Fruit fly (Drosophila melanogaster) whole organism, adult: ENCODE data around the gene tey.
A peak's percentile ranks its signal among the peaks of the same experiment; 100 is the strongest.

Experiments used
- CG11617 ChIP-seq: fragments of 200-800 bp; sonication (Bioruptor generic); optimal IDR thresholded peaks from 2 replicates; lab custom pipeline; 2017; ENCODE audit warnings: mild to moderate bottlenecking, missing biosample characterization, missing genetic modification reagents, missing genetic modification characterization
- CG12768 ChIP-seq: fragments of 200-800 bp; sonication (Bioruptor generic); optimal IDR thresholded peaks from 2 replicates; lab custom pipeline; 2017; ENCODE audit warnings: missing biosample characterization, missing genetic modification characterization, mild to moderate bottlenecking, moderate library complexity, missing genetic modification reagents
- CG14711 ChIP-seq: fragments of 200-800 bp; sonication (Bioruptor generic); optimal IDR thresholded peaks from 2 replicates; lab custom pipeline; 2018; ENCODE audit warnings: missing biosample characterization, mild to moderate bottlenecking, missing genetic modification characterization, moderate library complexity
- CG1620 ChIP-seq: fragments of 200-800 bp; sonication (Bioruptor generic); optimal IDR thresholded peaks from 2 replicates; lab custom pipeline; 2016; ENCODE audit warnings: missing biosample characterization, missing genetic modification characterization
- CG33017 ChIP-seq: fragments of 200-800 bp; sonication (Bioruptor generic); optimal IDR thresholded peaks from 2 replicates; lab custom pipeline; 2018; ENCODE audit warnings: missing biosample characterization, mild to moderate bottlenecking, missing genetic modification characterization, moderate library complexity
- CG5204 ChIP-seq: fragments of 200-800 bp; sonication (Bioruptor generic); optimal IDR thresholded peaks from 2 replicates; lab custom pipeline; 2016; ENCODE audit warnings: missing biosample characterization, missing genetic modification characterization
- CG7045 ChIP-seq: fragments of 200-800 bp; sonication (Bioruptor generic); optimal IDR thresholded peaks from 2 replicates; lab custom pipeline; 2017; ENCODE audit warnings: missing biosample characterization, mild to moderate bottlenecking, missing genetic modification characterization
- CG7101 ChIP-seq: fragments of 200-800 bp; sonication (Bioruptor generic); optimal IDR thresholded peaks from 2 replicates; lab custom pipeline; 2018; ENCODE audit warnings: missing biosample characterization, mild to moderate bottlenecking, missing genetic modification characterization, moderate library complexity
- Clk ChIP-seq: fragments of 200-800 bp; sonication (Bioruptor generic); optimal IDR thresholded peaks from 2 replicates; lab custom pipeline; 2017; ENCODE audit warnings: missing biosample characterization, missing genetic modification characterization
- Crg-1 ChIP-seq: fragments of 200-800 bp; sonication (Bioruptor generic); optimal IDR thresholded peaks from 2 replicates; lab custom pipeline; 2016; ENCODE audit warnings: missing biosample characterization, missing genetic modification characterization
- Hr96 ChIP-seq: fragments of 200-800 bp; sonication (Bioruptor generic); optimal IDR thresholded peaks from 2 replicates; lab custom pipeline; 2016; ENCODE audit warnings: missing biosample characterization, missing genetic modification characterization
- Mnt ChIP-seq: fragments of 200-800 bp; sonication (Bioruptor generic); optimal IDR thresholded peaks from 2 replicates; lab custom pipeline; 2016; ENCODE audit warnings: missing biosample characterization, mild to moderate bottlenecking, missing genetic modification characterization
- bab1 ChIP-seq: fragments of 200-800 bp; sonication (Bioruptor generic); optimal IDR thresholded peaks from 3 replicates; lab custom pipeline; 2019; ENCODE audit warnings: missing biosample characterization, mild to moderate bottlenecking, missing genetic modification characterization, moderate library complexity
- cic ChIP-seq: fragments of 200-800 bp; sonication (Bioruptor generic); optimal IDR thresholded peaks from 2 replicates; lab custom pipeline; 2017; ENCODE audit warnings: missing biosample characterization, mild to moderate bottlenecking, missing genetic modification characterization, moderate library complexity
- cnc ChIP-seq, 2 experiments: fragments of >200 bp; optimal IDR thresholded peaks; 2 replicates each; lab custom pipeline; 2017
- kay ChIP-seq: fragments of 200-800 bp; sonication (Bioruptor generic); peaks from one replicate; lab custom pipeline; 2016; ENCODE audit warnings: missing biosample characterization, missing genetic modification characterization, borderline replicate concordance
- ovo ChIP-seq: fragments of 200-800 bp; sonication (Bioruptor generic); optimal IDR thresholded peaks from 2 replicates; lab custom pipeline; 2016; ENCODE audit warnings: missing biosample characterization, missing genetic modification characterization
- pad ChIP-seq: fragments of 200-800 bp; sonication (Bioruptor generic); optimal IDR thresholded peaks from 3 replicates; lab custom pipeline; 2017; ENCODE audit warnings: missing biosample characterization, missing genetic modification characterization, mild to moderate bottlenecking, moderate library complexity, missing genetic modification reagents
- tj ChIP-seq: fragments of 200-800 bp; sonication (Bioruptor generic); optimal IDR thresholded peaks from 3 replicates; lab custom pipeline; 2017; ENCODE audit warnings: missing biosample characterization, mild to moderate bottlenecking, missing genetic modification characterization, moderate library complexity
- toe ChIP-seq: fragments of 200-800 bp; sonication (Bioruptor generic); optimal IDR thresholded peaks from 2 replicates; lab custom pipeline; 2016; ENCODE audit warnings: missing biosample characterization, missing genetic modification characterization

The tey gene

DNA sequence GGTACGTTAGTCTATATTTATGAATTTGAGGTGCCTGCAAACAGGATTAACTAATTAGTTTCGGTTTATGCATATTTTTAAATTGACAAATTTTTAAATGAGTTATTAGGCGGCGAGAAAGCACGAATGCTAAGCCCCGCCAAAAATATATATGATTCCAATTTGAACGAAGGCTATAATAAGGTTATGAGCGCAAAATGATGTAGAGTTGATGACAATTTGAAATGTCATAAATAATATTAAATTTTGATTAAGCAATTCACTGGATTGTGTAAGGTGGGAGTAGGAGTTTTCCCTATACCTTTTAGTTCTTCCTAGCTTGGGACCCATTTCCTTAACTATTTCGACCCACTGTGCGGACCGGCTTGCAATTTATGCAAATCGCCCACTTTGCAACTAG is 35.7 kb upstream of the tey start:
- TF ChIP-seq CG12768 (GFP tag; lab: Kevin White, UChicago) (no peak), CG11617 (GFP tag; lab: Kevin White, UChicago) (no peak)

DNA sequence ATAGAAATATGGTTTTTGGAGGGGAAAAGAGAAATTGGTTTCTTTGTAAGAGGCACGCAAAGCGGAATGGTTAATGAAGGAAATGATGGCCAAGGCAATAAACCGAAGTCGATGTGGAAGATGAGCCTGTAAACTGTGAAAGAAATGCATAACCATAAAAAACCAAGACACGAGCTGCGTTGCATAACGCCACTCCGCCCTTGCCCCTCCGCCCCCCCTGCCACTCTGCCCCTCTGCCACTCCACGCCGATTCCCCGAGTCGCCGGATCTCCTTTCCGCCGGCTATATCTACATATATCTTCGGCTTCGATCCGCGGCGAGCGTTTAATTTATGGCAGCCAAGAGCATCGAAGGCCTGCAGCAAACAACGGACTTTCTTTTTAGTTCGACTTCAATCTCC is 34.7 kb upstream of the tey start:
- TF ChIP-seq pad (GFP tag; lab: Kevin White, UChicago) = no peak
- no peak for TF ChIP-seq CG1620 (GFP tag; lab: Kevin White, UChicago)
- no peak for TF ChIP-seq Clk
- no peak for TF ChIP-seq CG33017 (tag; lab: Kevin White, UChicago)
- no peak for TF ChIP-seq CG7101 (tag; lab: Kevin White, UChicago)
- TF ChIP-seq cic = no peak
- TF ChIP-seq bab1 = no peak
- TF ChIP-seq CG11617 (GFP tag; lab: Kevin White, UChicago) = no peak
- TF ChIP-seq CG14711 (tag; lab: Kevin White, UChicago) = no peak
- TF ChIP-seq CG7045 (GFP tag; lab: Kevin White, UChicago) = no peak
- no peak for TF ChIP-seq CG12768 (GFP tag; lab: Kevin White, UChicago)
- no peak for TF ChIP-seq CG5204

DNA sequence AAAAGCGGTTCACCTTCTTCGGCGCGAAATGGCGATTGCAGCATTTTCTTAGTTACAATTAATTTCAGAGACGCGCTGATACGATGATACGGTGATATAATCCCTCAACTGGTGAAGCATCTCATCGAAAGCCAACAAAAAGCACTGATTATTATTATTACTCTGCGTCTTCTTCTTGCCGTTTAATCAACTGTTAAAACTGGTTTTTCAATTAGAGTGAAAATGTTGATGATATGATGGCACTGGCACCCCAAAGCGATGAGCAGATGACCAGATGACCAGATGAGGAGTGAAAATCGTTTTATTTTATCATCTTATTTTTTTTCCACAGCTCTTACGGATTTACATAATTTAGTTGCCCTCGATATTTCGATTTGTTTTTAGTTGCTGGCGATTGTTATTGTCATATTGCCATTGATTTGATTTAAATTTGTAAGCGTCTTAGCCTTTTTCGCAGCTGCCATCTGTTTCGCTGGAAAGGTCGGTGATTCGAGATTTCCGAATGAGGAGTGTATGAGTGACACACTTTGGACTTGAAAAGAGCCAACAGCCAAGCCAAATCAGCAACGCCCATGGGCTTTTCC is 33.6 kb upstream of the tey start:
- no peak for TF ChIP-seq pad (GFP tag; lab: Kevin White, UChicago)

DNA sequence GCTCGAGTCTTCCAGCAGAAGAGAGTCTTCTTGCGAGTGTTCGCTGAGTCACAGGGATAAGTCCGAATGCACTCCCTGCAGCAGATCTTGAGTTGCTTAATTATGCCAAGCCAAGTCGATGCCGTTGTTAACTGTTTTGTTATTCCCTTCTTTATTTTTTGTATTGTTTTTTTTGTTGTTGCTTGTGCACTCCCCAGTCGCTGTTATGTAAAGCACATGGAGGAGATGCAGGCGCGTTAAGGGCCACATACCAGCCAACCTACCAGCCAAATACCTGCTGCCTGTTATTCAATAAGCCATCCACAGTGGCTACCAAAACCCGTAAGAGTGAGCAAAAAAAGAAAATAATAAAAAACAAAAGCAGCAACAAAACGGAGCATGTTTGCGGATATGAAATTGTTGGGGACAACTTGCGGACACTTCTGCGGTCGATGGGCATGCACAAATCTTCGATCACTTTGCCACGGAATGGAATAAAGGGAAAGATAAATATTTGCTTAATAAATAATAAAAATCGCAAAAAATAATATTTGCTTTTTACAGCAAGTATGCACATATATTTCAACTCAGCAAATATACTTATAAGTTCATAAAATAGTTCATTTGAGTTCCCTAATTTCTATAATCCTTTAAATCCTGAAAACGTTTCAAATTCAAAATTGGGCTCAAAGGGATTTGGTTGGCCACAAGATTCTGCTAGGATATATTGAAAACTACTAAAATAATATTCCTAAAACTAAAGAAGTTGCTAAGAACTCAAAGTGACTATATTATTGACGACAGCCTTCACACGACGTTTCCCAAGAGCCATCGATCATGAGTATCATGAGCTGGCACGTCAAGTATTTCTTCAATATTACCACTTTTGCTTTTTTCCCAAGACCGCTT is 32.4 kb upstream of the tey start:
- TF ChIP-seq CG7101 (tag; lab: Kevin White, UChicago) = no peak
- peak; percentile 19 for TF ChIP-seq CG5204

DNA sequence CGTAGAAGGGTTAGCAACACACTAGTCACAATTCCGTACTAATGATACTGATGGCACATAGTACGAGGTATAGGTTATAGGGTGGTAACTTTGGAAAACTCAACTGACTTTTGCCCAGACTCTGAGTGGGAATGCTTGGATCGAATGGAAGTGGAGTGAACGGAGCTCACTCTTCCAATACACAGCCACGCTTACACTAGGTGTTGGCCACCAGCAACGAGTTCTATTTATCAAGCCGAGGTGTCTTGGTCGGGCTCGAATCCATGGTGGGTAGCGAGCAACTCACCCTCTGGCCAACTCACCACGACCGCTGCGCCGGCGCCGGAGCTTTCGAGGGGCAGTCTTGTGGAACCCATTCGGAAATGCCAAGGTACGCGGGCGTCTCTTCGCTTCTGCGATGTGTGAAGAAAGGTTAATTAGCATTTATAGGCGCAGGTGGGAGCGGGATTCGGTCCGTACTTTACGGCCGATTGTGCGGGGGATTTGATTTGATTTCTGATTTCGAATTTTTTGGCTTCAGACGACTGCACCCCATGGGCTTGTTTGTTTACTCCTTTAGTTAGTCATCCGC is 31.2 kb upstream of the tey start, which contains the start of gene verm:
Gene verm (minus strand): TSS at position 204 of the 571 bp plus-strand sequence.
- TF ChIP-seq cnc (optimal IDR thresholded peaks at IDR 0.05; lab: Kevin White, UChicago) = no peak
- TF ChIP-seq CG14711 (tag; lab: Kevin White, UChicago) = no peak
- TF ChIP-seq CG12768 (GFP tag; lab: Kevin White, UChicago) = no peak
- no peak for TF ChIP-seq kay (GFP tag; lab: Kevin White, UChicago)
- TF ChIP-seq toe = no peak
- TF ChIP-seq pad (GFP tag; lab: Kevin White, UChicago) = peak; percentile 53
- TF ChIP-seq bab1 = no peak

DNA sequence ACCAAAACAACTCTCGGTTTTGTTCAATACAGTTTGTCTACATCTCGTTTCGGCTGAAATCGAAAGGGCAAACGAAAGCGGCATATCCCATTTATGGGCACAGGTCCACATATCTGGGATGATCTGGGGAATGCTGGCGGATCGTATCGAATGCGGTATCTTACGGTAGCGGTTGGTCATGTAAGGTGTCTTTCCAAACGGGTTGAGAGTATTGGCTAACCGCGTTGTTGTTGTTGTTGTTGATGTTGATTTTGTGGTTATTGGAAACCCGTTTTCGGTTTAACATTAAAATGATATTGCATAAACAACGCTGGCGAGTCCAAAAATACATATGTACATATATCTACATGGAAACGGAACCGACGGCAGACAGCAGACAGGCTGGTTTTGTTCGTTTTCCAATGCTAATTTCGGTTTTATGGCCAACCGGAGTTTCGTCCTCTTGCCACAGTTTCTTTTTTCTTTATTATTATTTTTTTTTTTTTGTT is 30.3 kb upstream of the tey start:
- no peak for TF ChIP-seq CG12768 (GFP tag; lab: Kevin White, UChicago)
- no peak for TF ChIP-seq cic
- no peak for TF ChIP-seq CG7101 (tag; lab: Kevin White, UChicago)
- no peak for TF ChIP-seq pad (GFP tag; lab: Kevin White, UChicago)
- TF ChIP-seq tj = no peak
- TF ChIP-seq CG1620 (GFP tag; lab: Kevin White, UChicago) = no peak
- TF ChIP-seq ovo (GFP tag; lab: Kevin White, UChicago) = no peak
- TF ChIP-seq CG7045 (GFP tag; lab: Kevin White, UChicago) = no peak
- TF ChIP-seq toe = no peak
- TF ChIP-seq Hr96 = no peak
- TF ChIP-seq Crg-1 (GFP tag; lab: Kevin White, UChicago) = no peak
- no peak for TF ChIP-seq CG5204
- TF ChIP-seq bab1 = no peak
- no peak for TF ChIP-seq CG11617 (GFP tag; lab: Kevin White, UChicago)
- TF ChIP-seq Mnt (GFP tag; lab: Kevin White, UChicago) = no peak

DNA sequence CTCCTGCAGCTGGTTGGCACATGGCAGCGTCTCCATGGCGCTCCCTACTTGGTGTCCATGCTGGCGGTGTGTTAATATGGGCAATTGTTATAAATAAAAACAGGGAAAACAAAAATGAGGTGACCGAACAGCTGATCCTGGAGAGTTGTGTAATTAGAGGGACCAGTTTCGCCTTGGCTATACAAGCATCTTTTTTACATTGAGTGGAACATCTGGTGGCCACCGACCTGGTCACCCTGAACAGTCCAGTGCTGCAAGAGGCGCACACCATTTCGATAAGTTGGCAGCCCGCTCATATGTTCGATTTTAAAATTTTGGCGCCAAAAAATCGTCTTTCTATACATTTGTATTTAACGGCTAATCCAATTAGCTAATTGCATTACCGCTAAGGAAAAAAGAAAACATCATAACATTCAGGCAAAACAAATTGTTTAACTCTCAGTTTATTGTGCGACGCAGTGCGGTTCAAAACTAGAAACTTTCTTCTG is 23.3 kb upstream of the tey start, which contains the start of the genes CG8765 and Gbeta76C:
Gene CG8765 (minus strand): TSS at position 154 of the 488 bp plus-strand sequence.
Gene Gbeta76C (plus strand): TSS at position 438 of the 488 bp plus-strand sequence.
- TF ChIP-seq ovo (GFP tag; lab: Kevin White, UChicago) = peak; percentile 31
- peak; percentile 83 for TF ChIP-seq bab1
- TF ChIP-seq Crg-1 (GFP tag; lab: Kevin White, UChicago) = peak; percentile 62
- no peak for TF ChIP-seq Clk
- TF ChIP-seq CG5204 = no peak
- TF ChIP-seq kay (GFP tag; lab: Kevin White, UChicago) = no peak
- TF ChIP-seq cic = peak; percentile 41
- TF ChIP-seq CG7045 (GFP tag; lab: Kevin White, UChicago) = no peak
- peak; percentile 9 for TF ChIP-seq CG7101 (tag; lab: Kevin White, UChicago)
- TF ChIP-seq cnc (optimal IDR thresholded peaks at IDR 0.05; lab: Kevin White, UChicago) = no peak
- peak; percentile 38 for TF ChIP-seq Mnt (GFP tag; lab: Kevin White, UChicago)
- TF ChIP-seq toe = no peak
- TF ChIP-seq pad (GFP tag; lab: Kevin White, UChicago) = peak; percentile 49
- peak; percentile 42 for TF ChIP-seq CG33017 (tag; lab: Kevin White, UChicago)
- peak; percentile 71 for TF ChIP-seq CG1620 (GFP tag; lab: Kevin White, UChicago)
- TF ChIP-seq CG12768 (GFP tag; lab: Kevin White, UChicago) = no peak
- no peak for TF ChIP-seq tj
- TF ChIP-seq Hr96 = peak; percentile 23
- no peak for TF ChIP-seq CG11617 (GFP tag; lab: Kevin White, UChicago)
- peak; percentile 41 for TF ChIP-seq CG14711 (tag; lab: Kevin White, UChicago)
